Fruit fly (Drosophila melanogaster): ENCODE results near the gene CG16713.

- no peak for TF ChIP-seq N (GFP tag; optimal IDR thresholded peaks at IDR 0.05)
- no peak for TF ChIP-seq psq (GFP tag; optimal IDR thresholded peaks at IDR 0.05)
- no peak for TF ChIP-seq pan (optimal IDR thresholded peaks at IDR 0.05)
- no peak for TF ChIP-seq Jra (GFP tag; optimal IDR thresholded peaks at IDR 0.05)
- TF ChIP-seq h (GFP tag; optimal IDR thresholded peaks at IDR 0.05) = no peak
Measured at dm6 chr2L:3701526-3701925, 6.3 kb upstream of the CG16713 start, which contains the start of gene CG43145.
